Worm (Caenorhabditis elegans) whole organism, dauer: ENCODE data around the gene F53C3.4.

Experiments
- unc-62 ChIP-seq: sonication (generic microtip); optimal IDR thresholded peaks from 2 replicates; lab custom pipeline; 2017; ENCODE audit warnings: missing biosample characterization, missing genetic modification reagents, missing genetic modification characterization

Gene F53C3.4

DNA sequence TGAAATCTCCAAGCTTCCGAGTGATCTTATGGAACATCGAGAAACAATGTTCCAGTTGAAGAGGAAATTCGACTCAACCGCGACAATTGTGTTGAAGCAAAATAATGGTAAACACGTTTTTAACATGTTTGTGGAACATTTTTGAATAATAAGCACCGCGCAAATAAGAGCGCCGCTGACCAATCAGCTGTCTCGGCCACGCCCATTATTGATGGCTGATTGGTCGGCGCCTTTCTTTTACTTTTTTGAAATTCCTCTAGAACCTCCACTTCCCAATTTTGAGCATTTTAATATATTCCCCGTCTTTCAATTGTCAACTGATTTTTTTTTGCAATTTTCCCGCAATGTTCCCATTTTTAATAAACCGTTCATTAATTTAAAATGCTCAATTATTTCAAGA is 6.9 kb downstream of the F53C3.4 start:
- TF ChIP-seq unc-62 (GFP tag; lab: Kevin White, UChicago) = no peak

ce11 chrII:3909301-3909700 is 8.1 kb downstream of the F53C3.4 start:
- no peak for TF ChIP-seq unc-62 (GFP tag; lab: Kevin White, UChicago)

DNA sequence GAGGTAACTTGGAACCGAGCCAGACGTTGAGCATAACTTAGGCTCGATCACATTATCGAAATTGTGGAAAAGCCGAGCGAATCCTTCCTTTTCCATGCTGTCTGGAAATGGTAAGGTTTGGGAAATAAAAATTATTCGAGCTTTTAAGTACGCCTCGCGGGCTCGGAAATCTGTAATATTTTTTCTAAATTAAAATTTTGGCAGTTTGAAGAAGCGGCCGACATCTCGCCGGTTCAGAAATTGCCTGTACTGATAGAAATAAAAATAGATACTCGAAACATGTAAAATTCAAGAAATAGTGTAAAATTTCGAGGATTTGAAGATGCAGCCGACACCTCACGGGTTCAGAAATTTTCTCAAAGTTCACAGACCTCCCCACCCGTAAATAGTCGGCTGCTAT is 9.5 kb downstream of the F53C3.4 start, which contains the start of gene bcmo-2:
bcmo-2 (minus strand) TSS at position 101 of the 400 bp plus-strand sequence.
- TF ChIP-seq unc-62 (GFP tag; lab: Kevin White, UChicago) = no peak

DNA sequence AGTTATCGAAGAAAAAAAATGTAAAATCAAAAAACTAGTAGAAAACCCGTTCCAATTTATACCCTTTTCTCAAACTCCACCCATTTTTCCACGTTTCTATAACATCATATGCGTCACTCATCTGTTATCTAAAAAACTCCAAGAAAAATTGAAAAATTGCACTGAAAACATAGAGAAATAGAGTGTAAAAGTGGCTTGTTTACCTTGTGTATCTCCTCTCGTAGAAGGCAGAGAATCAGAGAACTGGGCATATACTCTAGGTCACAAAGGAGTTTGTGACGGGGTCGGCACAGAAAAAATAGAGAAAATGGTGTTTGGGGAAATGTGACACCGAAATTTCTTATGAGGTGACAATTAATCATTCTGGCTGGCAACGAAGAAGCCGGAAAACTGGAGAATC is 10.1 kb downstream of the F53C3.4 start:
- TF ChIP-seq unc-62 (GFP tag; lab: Kevin White, UChicago) = no peak

DNA sequence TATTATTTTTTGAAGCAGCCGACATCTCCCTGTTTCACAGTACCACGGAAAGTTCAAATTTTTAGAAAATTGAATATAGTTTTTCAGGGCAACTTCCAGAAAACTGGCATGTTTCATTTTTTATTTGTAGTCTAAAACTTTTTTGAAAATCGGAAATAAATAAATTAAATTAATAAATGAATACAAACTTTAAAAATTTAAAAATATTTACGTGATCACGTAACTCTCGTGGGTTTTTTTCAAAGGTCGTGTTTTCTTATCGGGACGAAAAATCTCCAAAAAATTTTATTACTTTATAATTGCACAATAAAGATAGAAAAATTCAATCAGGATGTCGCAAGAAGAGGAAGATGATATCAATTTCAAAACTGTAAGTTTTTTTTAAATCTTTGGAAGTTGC is 10.5 kb downstream of the F53C3.4 start, which contains the start of gene F53C3.1:
F53C3.1 (plus strand) TSS at position 301 of the 400 bp plus-strand sequence.
- TF ChIP-seq unc-62 (GFP tag; lab: Kevin White, UChicago) = no peak

DNA sequence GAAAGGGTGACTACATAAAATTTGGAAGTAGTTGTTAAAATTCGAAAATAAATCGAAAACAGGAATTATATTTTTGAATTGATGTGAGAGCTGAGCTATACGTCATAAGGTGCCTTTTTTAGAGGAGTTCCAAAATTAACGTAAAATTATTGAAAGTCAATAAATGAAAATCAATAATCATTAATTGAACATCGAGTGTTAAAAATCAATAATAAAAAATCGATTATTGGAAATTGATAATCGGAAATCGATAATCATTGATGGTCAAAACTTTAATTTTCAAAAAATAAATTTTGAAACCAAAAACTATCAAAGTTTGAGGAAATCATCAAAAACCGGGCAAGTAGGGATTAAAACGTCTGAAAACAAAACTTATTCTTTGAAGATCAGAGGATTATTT is 12.5 kb downstream of the F53C3.4 start:
- no peak for TF ChIP-seq unc-62 (GFP tag; lab: Kevin White, UChicago)

ce11 chrII:3917985-3918633 is 16.9 kb downstream of the F53C3.4 start:
- no peak for TF ChIP-seq unc-62 (GFP tag; lab: Kevin White, UChicago)

- TF ChIP-seq unc-62 (GFP tag; lab: Kevin White, UChicago) = no peak
Observed at ce11 chrII:3920611-3921010, 19.4 kb downstream of the F53C3.4 start.

ce11 chrII:3922696-3923095 is 21.5 kb downstream of the F53C3.4 start:
- no peak for TF ChIP-seq unc-62 (GFP tag; lab: Kevin White, UChicago)

DNA sequence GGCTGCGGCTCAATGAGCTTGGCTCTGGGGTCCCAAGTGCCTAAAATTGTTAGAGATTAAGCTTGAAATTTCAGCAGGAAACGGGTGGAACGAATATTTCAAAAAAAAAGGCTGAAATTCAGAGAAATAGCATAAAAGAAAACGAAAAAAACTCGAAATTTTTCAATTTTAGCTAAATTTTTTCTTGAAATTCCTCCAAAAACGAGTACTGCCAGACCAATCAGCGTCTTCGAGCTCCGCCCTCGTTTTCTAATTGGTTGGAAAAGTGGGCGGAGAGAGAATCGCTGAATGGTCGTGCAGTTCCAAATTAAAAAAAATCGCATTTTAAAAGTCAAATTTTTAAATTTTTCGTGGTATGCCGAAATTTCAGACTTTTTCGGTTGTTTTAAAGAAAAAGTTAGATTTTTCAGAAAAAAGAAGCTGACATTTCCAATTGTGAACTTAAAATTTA is 26.8 kb downstream of the F53C3.4 start, which contains the start of gene plpp-1.1:
plpp-1.1 (minus strand) TSS at position 51 of the 451 bp plus-strand sequence.
- no peak for TF ChIP-seq unc-62 (GFP tag; lab: Kevin White, UChicago)

- TF ChIP-seq unc-62 (GFP tag; lab: Kevin White, UChicago) = no peak
Observed at ce11 chrII:3929446-3929845, 28.2 kb downstream of the F53C3.4 start.

DNA sequence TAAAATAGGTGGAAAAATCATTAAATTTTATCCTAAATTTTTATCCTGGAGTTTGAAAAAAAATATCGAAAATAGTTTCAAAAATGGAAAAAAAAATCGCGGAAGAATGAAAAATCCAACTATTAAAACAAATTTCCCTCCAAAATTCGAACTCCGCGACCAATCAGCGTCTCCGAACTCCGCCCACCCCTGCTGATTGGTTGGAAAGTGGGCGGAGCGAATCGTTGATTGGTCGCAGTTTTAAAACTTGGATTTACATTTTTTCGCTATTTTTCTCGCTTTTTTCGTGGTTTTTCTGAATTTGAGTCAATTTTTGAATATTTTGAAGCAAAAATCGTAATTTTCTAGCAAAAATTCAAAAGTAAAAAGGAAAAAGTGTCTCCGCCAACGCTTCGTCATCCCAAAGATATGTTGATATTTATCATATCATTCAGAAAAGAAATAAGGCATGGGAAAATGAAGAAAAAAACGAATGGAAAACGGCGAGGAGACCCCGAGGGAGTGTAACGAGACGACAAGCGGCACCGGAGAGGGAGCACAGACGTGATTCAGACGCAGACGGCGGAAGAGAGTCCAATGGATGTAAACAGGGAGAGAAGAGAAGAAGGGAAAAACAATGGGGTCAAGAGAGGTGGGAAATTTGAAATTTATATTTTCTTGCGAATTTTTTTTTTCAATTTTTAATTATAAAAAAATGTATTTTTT is 29.4 kb downstream of the F53C3.4 start:
- TF ChIP-seq unc-62 (GFP tag; lab: Kevin White, UChicago) = no peak

DNA sequence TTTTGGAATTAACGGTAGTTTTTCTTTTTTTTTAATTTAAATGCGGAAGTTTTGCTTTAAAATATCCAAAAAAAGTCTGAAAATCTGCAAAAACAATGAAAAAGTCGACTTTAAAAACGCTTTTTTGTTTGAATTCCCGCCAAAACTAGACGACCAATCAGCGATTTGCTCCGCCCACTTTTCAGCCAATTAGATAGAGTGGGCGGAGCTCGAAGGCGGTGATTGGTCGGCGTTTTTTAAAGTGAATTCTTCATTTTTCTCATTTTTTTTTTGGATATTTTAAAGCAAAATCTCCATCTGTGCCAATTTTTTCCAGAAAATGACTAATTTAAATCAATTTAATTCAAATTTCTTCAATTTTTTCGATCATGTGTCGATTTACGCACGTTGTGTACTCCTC is 30.0 kb downstream of the F53C3.4 start:
- TF ChIP-seq unc-62 (GFP tag; lab: Kevin White, UChicago) = no peak

ce11 chrII:3931825-3932224 is 30.6 kb downstream of the F53C3.4 start:
- no peak for TF ChIP-seq unc-62 (GFP tag; lab: Kevin White, UChicago)

- TF ChIP-seq unc-62 (GFP tag; lab: Kevin White, UChicago) = no peak
Observed at ce11 chrII:3933640-3934039, 32.4 kb downstream of the F53C3.4 start, which contains the start of gene Y14H12B.2. TSS of gene Y14H12B.2 (minus strand) at chrII:3933740.

ce11 chrII:3934085-3934484 is 32.9 kb downstream of the F53C3.4 start, which contains the start of gene Y14H12B.1:
TSS of gene Y14H12B.1 (plus strand) at chrII:3934447.
- no peak for TF ChIP-seq unc-62 (GFP tag; lab: Kevin White, UChicago)
